Fruit fly (Drosophila melanogaster) whole organism, adult: ENCODE measurements around the gene CG14543.

ENCODE experiments used
- CG11617 ChIP-seq: fragments of 200-800 bp; sonication (Bioruptor generic); optimal IDR thresholded peaks from 2 replicates; lab custom pipeline; 2017; ENCODE audit warnings: mild to moderate bottlenecking, missing biosample characterization, missing genetic modification reagents, missing genetic modification characterization
- CG12768 ChIP-seq: fragments of 200-800 bp; sonication (Bioruptor generic); optimal IDR thresholded peaks from 2 replicates; lab custom pipeline; 2017; ENCODE audit warnings: missing biosample characterization, missing genetic modification characterization, mild to moderate bottlenecking, moderate library complexity, missing genetic modification reagents
- CG14711 ChIP-seq: fragments of 200-800 bp; sonication (Bioruptor generic); optimal IDR thresholded peaks from 2 replicates; lab custom pipeline; 2018; ENCODE audit warnings: missing biosample characterization, mild to moderate bottlenecking, missing genetic modification characterization, moderate library complexity
- CG1620 ChIP-seq: fragments of 200-800 bp; sonication (Bioruptor generic); optimal IDR thresholded peaks from 2 replicates; lab custom pipeline; 2016; ENCODE audit warnings: missing biosample characterization, missing genetic modification characterization
- CG33017 ChIP-seq: fragments of 200-800 bp; sonication (Bioruptor generic); optimal IDR thresholded peaks from 2 replicates; lab custom pipeline; 2018; ENCODE audit warnings: missing biosample characterization, mild to moderate bottlenecking, missing genetic modification characterization, moderate library complexity
- CG5204 ChIP-seq: fragments of 200-800 bp; sonication (Bioruptor generic); optimal IDR thresholded peaks from 2 replicates; lab custom pipeline; 2016; ENCODE audit warnings: missing biosample characterization, missing genetic modification characterization
- CG7045 ChIP-seq: fragments of 200-800 bp; sonication (Bioruptor generic); optimal IDR thresholded peaks from 2 replicates; lab custom pipeline; 2017; ENCODE audit warnings: missing biosample characterization, mild to moderate bottlenecking, missing genetic modification characterization
- CG7101 ChIP-seq: fragments of 200-800 bp; sonication (Bioruptor generic); optimal IDR thresholded peaks from 2 replicates; lab custom pipeline; 2018; ENCODE audit warnings: missing biosample characterization, mild to moderate bottlenecking, missing genetic modification characterization, moderate library complexity
- Clk ChIP-seq: fragments of 200-800 bp; sonication (Bioruptor generic); optimal IDR thresholded peaks from 2 replicates; lab custom pipeline; 2017; ENCODE audit warnings: missing biosample characterization, missing genetic modification characterization
- Crg-1 ChIP-seq: fragments of 200-800 bp; sonication (Bioruptor generic); optimal IDR thresholded peaks from 2 replicates; lab custom pipeline; 2016; ENCODE audit warnings: missing biosample characterization, missing genetic modification characterization
- Hr96 ChIP-seq: fragments of 200-800 bp; sonication (Bioruptor generic); optimal IDR thresholded peaks from 2 replicates; lab custom pipeline; 2016; ENCODE audit warnings: missing biosample characterization, missing genetic modification characterization
- Mnt ChIP-seq: fragments of 200-800 bp; sonication (Bioruptor generic); optimal IDR thresholded peaks from 2 replicates; lab custom pipeline; 2016; ENCODE audit warnings: missing biosample characterization, mild to moderate bottlenecking, missing genetic modification characterization
- bab1 ChIP-seq: fragments of 200-800 bp; sonication (Bioruptor generic); optimal IDR thresholded peaks from 3 replicates; lab custom pipeline; 2019; ENCODE audit warnings: missing biosample characterization, mild to moderate bottlenecking, missing genetic modification characterization, moderate library complexity
- cic ChIP-seq: fragments of 200-800 bp; sonication (Bioruptor generic); optimal IDR thresholded peaks from 2 replicates; lab custom pipeline; 2017; ENCODE audit warnings: missing biosample characterization, mild to moderate bottlenecking, missing genetic modification characterization, moderate library complexity
- cnc ChIP-seq, 2 experiments: fragments of >200 bp; optimal IDR thresholded peaks; 2 replicates each; lab custom pipeline; 2017
- kay ChIP-seq: fragments of 200-800 bp; sonication (Bioruptor generic); peaks from one replicate; lab custom pipeline; 2016; ENCODE audit warnings: missing biosample characterization, missing genetic modification characterization, borderline replicate concordance
- ovo ChIP-seq: fragments of 200-800 bp; sonication (Bioruptor generic); optimal IDR thresholded peaks from 2 replicates; lab custom pipeline; 2016; ENCODE audit warnings: missing biosample characterization, missing genetic modification characterization
- pad ChIP-seq: fragments of 200-800 bp; sonication (Bioruptor generic); optimal IDR thresholded peaks from 3 replicates; lab custom pipeline; 2017; ENCODE audit warnings: missing biosample characterization, missing genetic modification characterization, mild to moderate bottlenecking, moderate library complexity, missing genetic modification reagents
- tj ChIP-seq: fragments of 200-800 bp; sonication (Bioruptor generic); optimal IDR thresholded peaks from 3 replicates; lab custom pipeline; 2017; ENCODE audit warnings: missing biosample characterization, mild to moderate bottlenecking, missing genetic modification characterization, moderate library complexity
- toe ChIP-seq: fragments of 200-800 bp; sonication (Bioruptor generic); optimal IDR thresholded peaks from 2 replicates; lab custom pipeline; 2016; ENCODE audit warnings: missing biosample characterization, missing genetic modification characterization

Gene CG14543

dm6 chr3R:26024596-26025213 lies 31.7 kb upstream of the CG14543 start:
- TF ChIP-seq CG1620 (no peak), Hr96 (GFP tag; lab: Kevin White, UChicago) (no peak), cic (no peak), CG33017 (tag; lab: Kevin White, UChicago) (no peak), CG5204 (GFP tag; lab: Kevin White, UChicago) (no peak), CG7045 (GFP tag; lab: Kevin White, UChicago) (no peak), CG7101 (tag; lab: Kevin White, UChicago) (no peak), toe (GFP tag; lab: Kevin White, UChicago) (no peak)

dm6 chr3R:26026631-26027274 lies 29.7 kb upstream of the CG14543 start:
- TF ChIP-seq CG12768 (GFP tag; lab: Kevin White, UChicago): no peak
- no peak for TF ChIP-seq kay (GFP tag; lab: Kevin White, UChicago)
- no peak for TF ChIP-seq CG1620
- no peak for TF ChIP-seq CG33017 (tag; lab: Kevin White, UChicago)
- no peak for TF ChIP-seq pad (GFP tag; lab: Kevin White, UChicago)
- no peak for TF ChIP-seq Mnt (GFP tag; lab: Kevin White, UChicago)
- no peak for TF ChIP-seq cnc (optimal IDR thresholded peaks at IDR 0.05; lab: Kevin White, UChicago)
- no peak for TF ChIP-seq CG7101 (tag; lab: Kevin White, UChicago)
- no peak for TF ChIP-seq CG5204 (GFP tag; lab: Kevin White, UChicago)
- TF ChIP-seq bab1 (GFP tag; lab: Kevin White, UChicago): no peak
- TF ChIP-seq cic: no peak
- TF ChIP-seq tj: no peak
- no peak for TF ChIP-seq Crg-1 (GFP tag; lab: Kevin White, UChicago)
- no peak for TF ChIP-seq ovo (GFP tag; lab: Kevin White, UChicago)
- no peak for TF ChIP-seq CG11617

- TF ChIP-seq toe (GFP tag; lab: Kevin White, UChicago) (no peak), cnc (optimal IDR thresholded peaks at IDR 0.05; lab: Kevin White, UChicago) (no peak), CG11617 (no peak), CG5204 (GFP tag; lab: Kevin White, UChicago) (no peak), tj (no peak), CG1620 (no peak)
Observed at dm6 chr3R:26027903-26028302, 28.5 kb upstream of the CG14543 start.

dm6 chr3R:26030562-26030961 lies 25.9 kb upstream of the CG14543 start:
- TF ChIP-seq CG7101 (tag; lab: Kevin White, UChicago) (no peak), cnc (optimal IDR thresholded peaks at IDR 0.05; lab: Kevin White, UChicago) (no peak), Hr96 (GFP tag; lab: Kevin White, UChicago) (no peak), CG12768 (GFP tag; lab: Kevin White, UChicago) (no peak)

dm6 chr3R:26031968-26032610 lies 24.3 kb upstream of the CG14543 start:
- TF ChIP-seq kay (GFP tag; lab: Kevin White, UChicago): no peak
- no peak for TF ChIP-seq CG14711 (tag; lab: Kevin White, UChicago)
- TF ChIP-seq cic: no peak
- no peak for TF ChIP-seq CG12768 (GFP tag; lab: Kevin White, UChicago)
- no peak for TF ChIP-seq ovo (GFP tag; lab: Kevin White, UChicago)
- TF ChIP-seq CG1620: no peak
- TF ChIP-seq CG11617: no peak
- no peak for TF ChIP-seq Crg-1 (GFP tag; lab: Kevin White, UChicago)
- TF ChIP-seq tj: no peak
- no peak for TF ChIP-seq bab1 (GFP tag; lab: Kevin White, UChicago)
- no peak for TF ChIP-seq CG7045 (GFP tag; lab: Kevin White, UChicago)
- no peak for TF ChIP-seq cnc (optimal IDR thresholded peaks at IDR 0.05; lab: Kevin White, UChicago)
- TF ChIP-seq CG33017 (tag; lab: Kevin White, UChicago): no peak
- TF ChIP-seq CG7101 (tag; lab: Kevin White, UChicago): no peak
- no peak for TF ChIP-seq Clk (GFP tag; lab: Kevin White, UChicago)
- TF ChIP-seq pad (GFP tag; lab: Kevin White, UChicago): no peak

- TF ChIP-seq CG1620: no peak
- no peak for TF ChIP-seq cic
- no peak for TF ChIP-seq ovo (GFP tag; lab: Kevin White, UChicago)
- TF ChIP-seq Hr96 (GFP tag; lab: Kevin White, UChicago): no peak
- TF ChIP-seq CG5204 (GFP tag; lab: Kevin White, UChicago): no peak
- no peak for TF ChIP-seq cnc (optimal IDR thresholded peaks at IDR 0.05; lab: Kevin White, UChicago)
- no peak for TF ChIP-seq CG11617
- no peak for TF ChIP-seq CG14711 (tag; lab: Kevin White, UChicago)
- no peak for TF ChIP-seq Clk (GFP tag; lab: Kevin White, UChicago)
- no peak for TF ChIP-seq Crg-1 (GFP tag; lab: Kevin White, UChicago)
- no peak for TF ChIP-seq pad (GFP tag; lab: Kevin White, UChicago)
Observed at dm6 chr3R:26032611-26033001, 23.8 kb upstream of the CG14543 start.
